Worm (Caenorhabditis elegans): ENCODE measurements around the gene dhgd-1.
"Not testable (repeated sequence)": the region's sequence is repeated elsewhere in the genome, so short reads cannot be mapped to it uniquely, and the experiment has no call there.

The dhgd-1 gene

DNA sequence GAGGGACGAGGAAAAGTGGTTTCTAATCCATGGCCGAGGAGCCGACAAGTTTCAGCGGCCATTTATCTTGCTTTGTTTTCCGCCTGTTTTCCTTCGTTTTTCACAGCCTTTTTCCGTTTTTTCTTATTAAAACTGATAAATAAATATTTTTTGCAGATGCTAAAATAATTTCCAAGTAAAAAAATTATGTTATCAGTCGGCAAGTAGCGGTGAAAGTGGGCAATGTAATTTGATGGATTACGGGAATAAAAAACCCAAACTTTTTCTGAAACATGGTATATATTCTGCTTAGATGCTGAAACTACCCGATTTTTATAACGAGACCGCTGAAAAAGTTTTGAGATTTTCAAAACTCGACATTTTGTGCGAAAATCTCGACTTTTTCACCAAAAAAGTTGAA, at the start of gene dhgd-1:
TSS of gene dhgd-1 (minus strand) at position 101 of the 400 bp plus-strand sequence.
- TF ChIP-seq unc-62 (GFP tag; optimal IDR thresholded peaks at IDR 0.05) = not testable (repeated sequence)

DNA sequence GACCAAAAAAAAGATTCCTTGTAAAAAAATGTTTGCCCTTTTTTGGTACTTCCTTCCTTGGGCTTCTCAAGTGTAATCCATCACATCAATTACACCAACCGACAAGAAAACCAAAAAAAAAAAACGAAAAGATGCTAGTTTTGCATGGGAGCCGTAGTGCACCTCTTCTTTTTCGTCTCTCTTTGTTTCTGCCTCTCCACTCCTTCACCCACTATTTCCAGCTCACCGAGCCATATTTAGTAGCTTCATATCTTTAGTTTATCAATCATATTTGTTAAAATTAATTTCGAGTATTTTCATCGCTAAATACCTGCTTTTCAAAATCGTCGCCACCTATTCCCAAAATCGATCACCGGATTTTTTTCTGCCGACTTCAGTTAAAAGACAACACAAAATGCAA, 48.8 kb upstream of the dhgd-1 start, which contains the start of gene F07A11.4:
TSS of gene F07A11.4 (plus strand) at position 301 of the 400 bp plus-strand sequence.
- no peak for TF ChIP-seq unc-62 (GFP tag; optimal IDR thresholded peaks at IDR 0.05)

DNA sequence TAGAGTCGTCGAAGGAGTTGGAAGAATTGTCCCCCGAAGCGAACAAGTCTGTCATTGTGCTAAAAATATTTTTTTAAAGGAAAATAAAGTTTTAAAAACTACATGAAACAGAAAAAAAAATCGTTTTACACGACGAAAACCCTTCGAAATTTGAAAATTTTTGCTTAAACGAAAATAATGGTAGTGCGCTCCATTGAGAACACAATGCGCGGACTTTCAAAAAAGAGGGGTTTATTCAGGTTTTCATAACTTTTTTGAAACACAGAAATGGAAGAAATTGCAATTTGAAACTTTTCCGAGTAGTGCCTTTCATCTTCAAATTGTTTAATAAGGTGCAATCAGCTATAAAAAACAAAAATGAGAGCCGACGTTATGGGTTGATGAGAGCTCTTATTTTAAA, 47.9 kb upstream of the dhgd-1 start, which contains the start of gene npp-5:
TSS of gene npp-5 (minus strand) at position 59 of the 400 bp plus-strand sequence.
- TF ChIP-seq unc-62 (GFP tag; optimal IDR thresholded peaks at IDR 0.05) = no peak

DNA sequence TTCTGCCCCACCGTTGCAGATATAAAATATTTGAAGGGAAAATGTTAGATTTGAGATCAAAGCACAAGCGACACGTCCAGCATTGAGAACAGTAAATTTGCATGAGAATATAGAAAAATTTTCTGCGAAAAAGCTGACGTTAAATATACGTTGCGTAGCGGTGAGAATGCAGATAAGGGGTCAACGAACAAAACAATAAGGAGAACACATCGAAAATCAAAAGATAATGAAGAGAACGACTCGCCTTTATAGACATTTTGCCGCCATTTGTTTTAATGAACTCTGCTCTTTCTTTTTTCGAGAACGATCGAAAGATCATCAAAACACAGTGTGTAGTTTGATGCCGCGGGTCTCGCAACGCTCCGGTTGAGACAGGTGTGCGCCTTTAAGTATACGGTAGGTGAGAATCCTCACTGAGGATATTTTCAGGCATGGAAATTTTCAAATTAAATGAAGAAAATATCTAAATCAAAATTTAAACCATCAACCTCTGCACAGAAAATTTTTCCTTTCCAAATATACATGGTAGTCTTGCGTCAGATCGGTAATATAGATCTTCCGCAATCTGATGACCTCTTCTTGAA, 44.4 kb upstream of the dhgd-1 start:
- no peak for TF ChIP-seq unc-62 (GFP tag; optimal IDR thresholded peaks at IDR 0.05)

DNA sequence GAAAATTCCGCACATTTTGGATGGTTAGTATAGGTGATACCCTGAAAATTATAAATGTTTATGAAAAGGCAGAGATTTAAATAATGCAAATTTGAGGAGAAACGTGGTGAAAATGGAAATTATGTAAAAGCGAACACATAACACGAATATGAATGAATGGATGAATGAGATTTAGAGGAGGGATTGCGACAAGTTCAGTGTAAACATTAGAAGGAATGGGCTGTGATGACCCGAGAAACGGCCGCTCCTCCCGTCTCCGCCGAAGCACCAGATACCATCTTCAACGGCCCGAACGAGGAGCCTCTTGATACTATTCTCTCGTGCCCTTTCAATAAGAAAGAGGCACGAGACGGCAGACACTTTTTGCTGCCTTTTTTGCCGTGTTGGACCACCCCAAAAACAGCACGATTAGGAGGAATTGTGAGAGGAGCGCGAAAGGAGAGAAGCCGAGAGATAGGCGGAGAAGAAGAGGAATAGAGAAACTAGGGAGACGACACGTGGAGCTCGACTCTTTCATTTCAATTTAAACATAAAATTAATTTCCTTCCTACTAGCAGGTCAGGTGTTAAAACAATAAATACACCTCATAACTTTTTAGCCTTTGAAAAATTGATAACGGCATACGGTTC, 43.6 kb upstream of the dhgd-1 start, which contains the start of gene gfat-1:
TSS of gene gfat-1 (minus strand) at position 51 of the 629 bp plus-strand sequence.
- TF ChIP-seq unc-62 (GFP tag; optimal IDR thresholded peaks at IDR 0.05) = no peak

DNA sequence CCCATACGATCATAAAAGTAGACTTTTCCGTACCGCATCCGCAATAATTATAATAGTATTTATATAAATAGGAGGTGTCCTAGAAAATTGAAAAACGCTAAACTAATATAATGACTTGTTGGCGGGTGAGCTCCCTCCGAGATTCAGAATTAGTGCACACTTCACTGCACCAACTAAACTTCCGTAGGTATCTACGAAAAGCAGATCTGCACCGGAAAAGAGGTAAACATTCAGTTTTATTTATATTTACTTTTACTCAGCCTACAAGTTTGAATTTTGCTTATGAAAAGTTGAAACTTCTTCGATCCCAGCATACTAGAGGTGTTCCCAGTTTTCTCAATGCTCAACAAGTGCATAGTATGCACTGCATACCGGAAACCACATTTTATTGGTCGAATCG, 40.1 kb upstream of the dhgd-1 start, which contains the start of gene F07A11.1:
TSS of gene F07A11.1 (minus strand) at position 101 of the 400 bp plus-strand sequence.
- TF ChIP-seq unc-62 (GFP tag; optimal IDR thresholded peaks at IDR 0.05) = no peak

DNA sequence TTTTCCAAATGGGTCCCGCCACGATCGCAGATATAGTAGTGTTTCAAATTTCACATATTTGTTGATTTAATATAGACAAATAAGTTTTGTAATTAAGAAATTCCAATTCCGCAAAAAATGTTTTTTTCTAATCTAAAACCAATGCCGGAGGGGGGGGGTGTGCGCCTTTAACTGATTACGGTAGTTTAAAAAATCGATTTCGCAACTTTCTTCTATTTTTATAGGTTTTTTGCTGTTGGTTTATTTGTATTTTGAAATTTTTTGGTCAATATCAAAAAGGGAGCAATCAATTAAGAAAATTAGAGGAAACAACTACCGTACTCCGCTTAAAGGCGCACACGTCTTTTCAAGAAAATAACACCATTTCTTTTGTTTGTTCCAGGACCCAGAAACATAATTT, 39.7 kb upstream of the dhgd-1 start:
- TF ChIP-seq unc-62 (GFP tag; optimal IDR thresholded peaks at IDR 0.05) = no peak

DNA sequence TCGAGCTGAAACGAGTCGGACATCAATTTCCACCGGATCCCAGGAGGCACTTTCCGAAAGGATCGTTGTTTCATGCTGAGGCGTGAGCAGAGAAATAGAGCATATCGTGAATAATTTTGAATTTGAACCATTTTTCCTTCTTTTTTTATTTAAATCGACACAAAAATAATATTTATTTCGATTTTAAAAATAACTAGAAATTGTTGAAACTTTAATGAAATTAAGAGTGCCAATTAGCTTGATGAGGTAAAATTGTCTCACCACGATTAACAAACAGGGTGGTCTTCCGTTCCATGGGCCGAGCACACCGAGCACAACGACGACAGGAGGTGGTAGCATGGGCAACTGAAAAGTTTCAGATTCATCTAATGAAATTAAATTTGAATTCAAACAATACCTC, 36.4 kb upstream of the dhgd-1 start:
- TF ChIP-seq unc-62 (GFP tag; optimal IDR thresholded peaks at IDR 0.05) = no peak

DNA sequence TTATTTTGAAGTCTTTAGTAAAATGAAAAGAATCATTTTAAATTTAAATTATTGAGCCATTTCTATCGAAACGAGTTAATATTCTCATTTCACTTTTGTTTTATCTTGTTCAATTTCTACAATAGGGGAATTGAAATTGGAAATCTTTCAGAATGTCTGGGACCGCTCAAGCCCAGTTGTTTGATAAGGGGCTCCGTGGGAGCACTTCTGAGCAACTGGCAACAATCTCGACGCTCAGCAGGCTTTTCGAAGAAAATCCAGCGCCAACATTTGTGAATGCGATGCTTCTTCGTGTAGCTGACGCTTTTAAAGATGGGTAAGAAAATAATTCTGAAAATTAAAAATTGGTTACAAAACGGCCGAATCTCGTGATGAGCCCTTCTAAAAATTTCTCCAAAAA, 30.8 kb upstream of the dhgd-1 start, which contains the start of gene ints-7:
TSS of gene ints-7 (plus strand) at position 152 of the 400 bp plus-strand sequence.
- no peak for TF ChIP-seq unc-62 (GFP tag; optimal IDR thresholded peaks at IDR 0.05)

DNA sequence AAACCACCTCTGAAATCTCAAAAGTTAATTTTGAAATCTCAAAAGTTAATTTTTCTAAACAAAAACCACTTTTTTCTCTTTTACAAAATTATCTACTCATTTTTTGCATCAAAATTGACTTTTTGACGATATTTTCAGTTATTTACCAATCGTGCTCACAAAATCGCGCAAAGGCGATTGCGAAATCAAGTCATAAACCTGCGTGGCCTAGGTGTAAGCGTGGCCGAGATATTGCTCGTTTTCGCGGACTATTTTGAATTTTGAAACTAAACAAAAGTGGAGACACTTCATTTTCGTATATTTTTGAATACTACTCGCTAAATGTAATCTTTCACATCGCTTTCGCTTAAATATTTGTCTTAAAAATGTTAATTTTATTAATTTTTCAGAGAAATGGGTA, 26.4 kb upstream of the dhgd-1 start, which contains the start of gene smc-6:
TSS of gene smc-6 (plus strand) at position 390 of the 400 bp plus-strand sequence.
- TF ChIP-seq unc-62 (GFP tag; optimal IDR thresholded peaks at IDR 0.05) = no peak

DNA sequence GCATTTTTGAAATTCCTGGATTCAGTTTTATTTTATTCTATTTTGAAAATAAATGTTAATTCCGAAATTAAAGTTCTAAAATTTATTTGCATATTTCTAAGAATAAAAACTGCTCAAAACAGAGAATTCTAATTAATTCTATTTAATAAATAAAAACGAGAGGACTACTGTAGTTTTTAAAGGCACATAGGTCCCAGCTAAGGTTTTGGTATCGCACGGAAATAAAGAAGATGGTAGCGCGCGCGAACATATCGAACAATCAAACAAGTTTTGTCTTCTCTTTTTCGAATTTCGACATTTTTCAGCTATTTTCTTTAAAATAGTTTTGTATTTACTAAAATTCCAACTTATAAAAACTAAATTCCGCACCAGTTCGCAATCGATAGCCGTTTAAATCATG, 26.0 kb upstream of the dhgd-1 start:
- TF ChIP-seq unc-62 (GFP tag; optimal IDR thresholded peaks at IDR 0.05) = no peak

DNA sequence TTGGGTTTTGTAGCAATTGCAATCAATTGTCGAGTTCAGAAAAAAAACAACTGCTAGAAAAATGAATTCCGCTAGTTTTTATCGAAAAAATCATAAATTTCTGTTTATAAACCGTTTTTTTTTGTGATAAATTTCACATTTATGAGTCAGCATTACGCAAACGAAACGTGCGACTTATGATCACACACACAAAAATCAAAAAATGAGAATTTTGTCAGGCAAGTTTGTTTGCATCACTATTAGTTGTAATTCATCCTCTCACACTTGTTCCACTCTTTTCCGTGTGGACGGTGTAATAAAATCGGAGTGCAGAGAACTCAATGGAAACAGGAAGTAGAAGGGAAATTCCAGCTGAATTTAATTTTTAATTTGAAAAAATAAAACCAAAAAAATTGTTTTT, 25.5 kb upstream of the dhgd-1 start, which contains the start of gene pcs-1:
TSS of gene pcs-1 (minus strand) at position 344 of the 400 bp plus-strand sequence.
- TF ChIP-seq unc-62 (GFP tag; optimal IDR thresholded peaks at IDR 0.05) = no peak

DNA sequence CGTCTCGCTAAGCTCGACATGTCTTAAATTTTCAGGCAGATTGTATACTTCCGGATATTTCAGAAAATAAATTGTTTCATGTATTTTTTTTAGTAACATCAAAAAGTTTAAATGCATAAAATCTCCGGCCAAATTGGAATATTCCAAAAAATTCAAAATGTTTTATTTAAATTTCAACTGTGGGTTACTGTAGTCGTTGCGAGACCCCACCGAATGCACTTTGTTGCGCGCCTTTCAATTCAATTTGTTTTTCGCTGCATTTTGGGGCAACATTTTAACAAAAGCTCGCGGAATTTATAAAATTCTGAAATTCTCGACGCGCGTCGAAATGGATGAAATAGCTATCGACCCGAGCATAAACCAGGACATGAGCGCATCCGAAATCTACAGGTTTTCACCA, 21.1 kb upstream of the dhgd-1 start, which contains the start of gene F54D5.2:
TSS of gene F54D5.2 (plus strand) at position 237 of the 400 bp plus-strand sequence.
- TF ChIP-seq unc-62 (GFP tag; optimal IDR thresholded peaks at IDR 0.05) = no peak

DNA sequence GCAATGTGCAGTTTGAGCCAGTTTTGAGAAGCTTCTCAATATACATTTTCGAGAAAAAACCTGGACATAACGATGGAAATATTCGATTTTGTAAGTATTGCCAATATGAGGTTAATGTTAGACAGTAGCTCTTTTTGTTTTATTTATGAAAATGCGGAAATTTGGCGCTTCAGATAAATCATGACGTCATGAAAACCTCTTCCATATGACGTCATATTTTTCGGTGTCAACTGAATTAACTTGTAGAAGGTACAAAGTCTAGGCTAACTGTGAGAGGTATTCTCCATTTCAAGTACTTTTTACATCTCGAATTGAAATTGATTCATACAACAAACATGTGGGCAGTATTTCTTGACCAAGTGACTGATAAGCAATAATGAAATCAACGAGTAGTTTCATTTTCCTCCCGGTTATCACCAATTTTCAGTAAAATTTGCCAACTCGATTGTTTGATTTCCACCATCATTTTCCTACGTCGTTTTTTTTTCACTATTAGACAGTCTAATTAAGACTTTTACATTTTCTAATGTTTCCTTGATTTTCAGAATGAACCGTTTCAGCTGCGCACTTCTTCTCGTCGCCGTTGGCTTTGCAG, 19.5 kb upstream of the dhgd-1 start, which contains the start of gene F54D5.3:
TSS of gene F54D5.3 (plus strand) at position 546 of the 595 bp plus-strand sequence.
- no peak for TF ChIP-seq unc-62 (GFP tag; optimal IDR thresholded peaks at IDR 0.05)

DNA sequence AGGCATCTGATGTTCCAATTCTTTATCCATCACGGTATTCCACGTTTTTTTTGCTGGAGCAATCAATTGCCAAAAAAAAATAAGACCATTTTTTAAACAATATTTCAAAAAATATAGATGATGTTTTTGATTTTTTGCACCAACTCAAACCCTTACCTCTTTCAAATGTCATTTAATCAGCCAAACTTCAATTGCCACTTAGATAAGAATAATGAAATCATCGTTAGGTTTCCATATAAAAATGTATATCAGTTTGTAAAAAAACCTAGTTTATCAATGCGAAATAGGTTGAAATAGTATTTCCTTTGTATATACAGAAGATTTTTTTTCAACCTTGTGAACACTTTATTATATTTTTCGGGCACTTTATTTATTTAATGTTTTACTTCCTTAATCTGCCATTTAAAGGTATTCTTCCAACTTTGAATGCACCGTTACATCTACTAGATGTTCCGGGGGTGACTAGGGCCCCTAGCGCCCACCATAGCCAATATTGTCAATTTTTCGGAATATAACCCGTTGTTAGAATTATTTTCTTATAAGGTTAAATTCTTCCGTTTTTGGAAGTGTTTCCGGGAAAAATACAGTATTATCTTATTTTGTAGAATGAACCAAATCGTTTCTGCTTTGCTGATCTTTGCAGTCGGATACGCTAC, 17.5 kb upstream of the dhgd-1 start, which contains the start of the genes F54D5.23 and F54D5.4:
TSS of gene F54D5.23 (minus strand) at position 75 of the 656 bp plus-strand sequence.
TSS of gene F54D5.4 (plus strand) at position 606 of the 656 bp plus-strand sequence.
- no peak for TF ChIP-seq unc-62 (GFP tag; optimal IDR thresholded peaks at IDR 0.05)

DNA sequence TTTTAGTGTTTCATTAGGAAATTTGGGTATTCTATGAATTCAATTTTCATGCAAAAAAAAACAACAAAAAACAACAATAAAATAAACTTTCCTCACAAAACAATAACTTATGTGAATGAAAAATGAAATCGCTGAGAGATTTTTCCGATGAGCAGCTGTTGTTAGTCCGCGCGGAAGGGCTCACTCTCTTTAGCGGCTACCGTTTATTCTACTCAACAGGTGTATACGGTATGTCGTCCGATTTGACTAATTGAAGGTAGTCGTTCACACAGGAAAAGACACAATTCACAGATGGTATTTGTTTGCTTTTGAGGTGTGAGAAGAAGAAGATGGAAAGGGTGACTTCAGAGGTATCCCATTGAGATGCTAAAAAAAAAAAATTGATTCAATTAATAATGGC, 16.8 kb upstream of the dhgd-1 start:
- no peak for TF ChIP-seq unc-62 (GFP tag; optimal IDR thresholded peaks at IDR 0.05)
